Fruit fly (Drosophila melanogaster) whole organism, adult: Measurements from ENCODE around the gene nrv2.
A peak's percentile ranks its signal among the peaks of the same experiment; 100 is the strongest.

Source experiments
- CG11617 ChIP-seq: fragments of 200-800 bp; sonication (Bioruptor generic); optimal IDR thresholded peaks from 2 replicates; lab custom pipeline; 2017; ENCODE audit warnings: mild to moderate bottlenecking, missing biosample characterization, missing genetic modification reagents, missing genetic modification characterization
- CG12768 ChIP-seq: fragments of 200-800 bp; sonication (Bioruptor generic); optimal IDR thresholded peaks from 2 replicates; lab custom pipeline; 2017; ENCODE audit warnings: missing biosample characterization, missing genetic modification characterization, mild to moderate bottlenecking, moderate library complexity, missing genetic modification reagents
- CG14711 ChIP-seq: fragments of 200-800 bp; sonication (Bioruptor generic); optimal IDR thresholded peaks from 2 replicates; lab custom pipeline; 2018; ENCODE audit warnings: missing biosample characterization, mild to moderate bottlenecking, missing genetic modification characterization, moderate library complexity
- CG1620 ChIP-seq: fragments of 200-800 bp; sonication (Bioruptor generic); optimal IDR thresholded peaks from 2 replicates; lab custom pipeline; 2016; ENCODE audit warnings: missing biosample characterization, missing genetic modification characterization
- CG33017 ChIP-seq: fragments of 200-800 bp; sonication (Bioruptor generic); optimal IDR thresholded peaks from 2 replicates; lab custom pipeline; 2018; ENCODE audit warnings: missing biosample characterization, mild to moderate bottlenecking, missing genetic modification characterization, moderate library complexity
- CG5204 ChIP-seq: fragments of 200-800 bp; sonication (Bioruptor generic); optimal IDR thresholded peaks from 2 replicates; lab custom pipeline; 2016; ENCODE audit warnings: missing biosample characterization, missing genetic modification characterization
- CG7045 ChIP-seq: fragments of 200-800 bp; sonication (Bioruptor generic); optimal IDR thresholded peaks from 2 replicates; lab custom pipeline; 2017; ENCODE audit warnings: missing biosample characterization, mild to moderate bottlenecking, missing genetic modification characterization
- CG7101 ChIP-seq: fragments of 200-800 bp; sonication (Bioruptor generic); optimal IDR thresholded peaks from 2 replicates; lab custom pipeline; 2018; ENCODE audit warnings: missing biosample characterization, mild to moderate bottlenecking, missing genetic modification characterization, moderate library complexity
- Clk ChIP-seq: fragments of 200-800 bp; sonication (Bioruptor generic); optimal IDR thresholded peaks from 2 replicates; lab custom pipeline; 2017; ENCODE audit warnings: missing biosample characterization, missing genetic modification characterization
- Crg-1 ChIP-seq: fragments of 200-800 bp; sonication (Bioruptor generic); optimal IDR thresholded peaks from 2 replicates; lab custom pipeline; 2016; ENCODE audit warnings: missing biosample characterization, missing genetic modification characterization
- Hr96 ChIP-seq: fragments of 200-800 bp; sonication (Bioruptor generic); optimal IDR thresholded peaks from 2 replicates; lab custom pipeline; 2016; ENCODE audit warnings: missing biosample characterization, missing genetic modification characterization
- Mnt ChIP-seq: fragments of 200-800 bp; sonication (Bioruptor generic); optimal IDR thresholded peaks from 2 replicates; lab custom pipeline; 2016; ENCODE audit warnings: missing biosample characterization, mild to moderate bottlenecking, missing genetic modification characterization
- bab1 ChIP-seq: fragments of 200-800 bp; sonication (Bioruptor generic); optimal IDR thresholded peaks from 3 replicates; lab custom pipeline; 2019; ENCODE audit warnings: missing biosample characterization, mild to moderate bottlenecking, missing genetic modification characterization, moderate library complexity
- cic ChIP-seq: fragments of 200-800 bp; sonication (Bioruptor generic); optimal IDR thresholded peaks from 2 replicates; lab custom pipeline; 2017; ENCODE audit warnings: missing biosample characterization, mild to moderate bottlenecking, missing genetic modification characterization, moderate library complexity
- cnc ChIP-seq, 2 experiments: fragments of >200 bp; optimal IDR thresholded peaks; 2 replicates each; lab custom pipeline; 2017
- kay ChIP-seq: fragments of 200-800 bp; sonication (Bioruptor generic); peaks from one replicate; lab custom pipeline; 2016; ENCODE audit warnings: missing biosample characterization, missing genetic modification characterization, borderline replicate concordance
- ovo ChIP-seq: fragments of 200-800 bp; sonication (Bioruptor generic); optimal IDR thresholded peaks from 2 replicates; lab custom pipeline; 2016; ENCODE audit warnings: missing biosample characterization, missing genetic modification characterization
- pad ChIP-seq: fragments of 200-800 bp; sonication (Bioruptor generic); optimal IDR thresholded peaks from 3 replicates; lab custom pipeline; 2017; ENCODE audit warnings: missing biosample characterization, missing genetic modification characterization, mild to moderate bottlenecking, moderate library complexity, missing genetic modification reagents
- tj ChIP-seq: fragments of 200-800 bp; sonication (Bioruptor generic); optimal IDR thresholded peaks from 3 replicates; lab custom pipeline; 2017; ENCODE audit warnings: missing biosample characterization, mild to moderate bottlenecking, missing genetic modification characterization, moderate library complexity
- toe ChIP-seq: fragments of 200-800 bp; sonication (Bioruptor generic); optimal IDR thresholded peaks from 2 replicates; lab custom pipeline; 2016; ENCODE audit warnings: missing biosample characterization, missing genetic modification characterization

The nrv2 gene

dm6 chr2L:6805783-6806182 lies 7.1 kb upstream of the nrv2 start, which contains the start of gene CG17375:
CG17375 (minus strand) TSS chr2L:6805792.
- TF ChIP-seq tj (GFP tag; lab: Kevin White, UChicago) (no peak), ovo (GFP tag; lab: Kevin White, UChicago) (no peak), kay (GFP tag; lab: Kevin White, UChicago) (no peak), toe (GFP tag; lab: Kevin White, UChicago) (no peak), Hr96 (no peak), CG7101 (tag; lab: Kevin White, UChicago) (no peak), CG12768 (no peak), CG14711 (tag; lab: Kevin White, UChicago) (no peak), CG33017 (tag; lab: Kevin White, UChicago) (no peak), CG1620 (GFP tag; lab: Kevin White, UChicago) (no peak), Clk (no peak), cnc (optimal IDR thresholded peaks at IDR 0.05; lab: Kevin White, UChicago) (no peak), pad (no peak), bab1 (GFP tag; lab: Kevin White, UChicago) (no peak), Mnt (GFP tag; lab: Kevin White, UChicago) (no peak), Crg-1 (GFP tag; lab: Kevin White, UChicago) (no peak), CG7045 (GFP tag; lab: Kevin White, UChicago) (no peak), cic (GFP tag; lab: Kevin White, UChicago) (no peak), CG11617 (no peak), CG5204 (GFP tag; lab: Kevin White, UChicago) (no peak)

- TF ChIP-seq tj (GFP tag; lab: Kevin White, UChicago) (no peak), CG1620 (GFP tag; lab: Kevin White, UChicago) (no peak), bab1 (GFP tag; lab: Kevin White, UChicago) (no peak), CG5204 (GFP tag; lab: Kevin White, UChicago) (no peak), kay (GFP tag; lab: Kevin White, UChicago) (no peak), Mnt (GFP tag; lab: Kevin White, UChicago) (no peak), ovo (GFP tag; lab: Kevin White, UChicago) (no peak), Crg-1 (GFP tag; lab: Kevin White, UChicago) (no peak), CG7101 (tag; lab: Kevin White, UChicago) (no peak), CG12768 (no peak), Clk (no peak), CG7045 (GFP tag; lab: Kevin White, UChicago) (no peak), CG11617 (no peak)
These were observed 4.1 kb upstream of the nrv2 start, which contains the start of the genes CG17377 and Daao2 for dm6 chr2L:6802740-6803139. CG17377 (minus strand) TSS chr2L:6802840. Daao2 (plus strand) TSS chr2L:6803011.

dm6 chr2L:6800794-6801193 lies 2.1 kb upstream of the nrv2 start, which contains the start of gene CG17376:
CG17376 (minus strand) TSS chr2L:6800894.
- no peak for TF ChIP-seq tj (GFP tag; lab: Kevin White, UChicago)
- no peak for TF ChIP-seq kay (GFP tag; lab: Kevin White, UChicago)
- no peak for TF ChIP-seq CG7045 (GFP tag; lab: Kevin White, UChicago)

dm6 chr2L:6799551-6799950 lies 889 bp upstream of the nrv2 start:
- TF ChIP-seq kay (GFP tag; lab: Kevin White, UChicago) (no peak), bab1 (GFP tag; lab: Kevin White, UChicago) (no peak), Clk (no peak), cic (GFP tag; lab: Kevin White, UChicago) (no peak), CG7101 (tag; lab: Kevin White, UChicago) (no peak), CG7045 (GFP tag; lab: Kevin White, UChicago) (no peak), cnc (optimal IDR thresholded peaks at IDR 0.05; lab: Kevin White, UChicago) (no peak), CG11617 (no peak), ovo (GFP tag; lab: Kevin White, UChicago) (no peak), Hr96 (no peak), Crg-1 (GFP tag; lab: Kevin White, UChicago) (no peak), toe (GFP tag; lab: Kevin White, UChicago) (no peak)

dm6 chr2L:6797408-6797807 lies 1.3 kb downstream of the nrv2 start:
- TF ChIP-seq kay (GFP tag; lab: Kevin White, UChicago), result no peak
- TF ChIP-seq ovo (GFP tag; lab: Kevin White, UChicago), result peak; percentile 30
- TF ChIP-seq CG5204 (GFP tag; lab: Kevin White, UChicago), result no peak
- no peak for TF ChIP-seq tj (GFP tag; lab: Kevin White, UChicago)
- no peak for TF ChIP-seq Clk
- TF ChIP-seq toe (GFP tag; lab: Kevin White, UChicago), result peak; percentile 30
- no peak for TF ChIP-seq cic (GFP tag; lab: Kevin White, UChicago)
- TF ChIP-seq CG12768, result no peak
- peak; percentile 56 for TF ChIP-seq CG1620 (GFP tag; lab: Kevin White, UChicago)
- TF ChIP-seq CG33017 (tag; lab: Kevin White, UChicago), result no peak
- TF ChIP-seq pad, result peak; percentile 19
- no peak for TF ChIP-seq Mnt (GFP tag; lab: Kevin White, UChicago)
- no peak for TF ChIP-seq CG11617
- TF ChIP-seq bab1 (GFP tag; lab: Kevin White, UChicago), result peak; percentile 16
- no peak for TF ChIP-seq CG14711 (tag; lab: Kevin White, UChicago)
- peak; percentile 30 for TF ChIP-seq CG7101 (tag; lab: Kevin White, UChicago)

dm6 chr2L:6794956-6795522 lies 3.6 kb downstream of the nrv2 start:
- TF ChIP-seq CG5204 (GFP tag; lab: Kevin White, UChicago), result no peak
- peak; percentile 46 for TF ChIP-seq kay (GFP tag; lab: Kevin White, UChicago)
- TF ChIP-seq CG12768, result no peak
- TF ChIP-seq cnc (optimal IDR thresholded peaks at IDR 0.05; lab: Kevin White, UChicago), result no peak
- no peak for TF ChIP-seq CG14711 (tag; lab: Kevin White, UChicago)
- TF ChIP-seq CG11617, result no peak
